Fruit fly (Drosophila melanogaster) whole organism: ENCODE results near the gene Ctr9.

Experiments
- CG8478 ChIP-seq: fragments of >200 bp; optimal IDR thresholded peaks from 2 replicates; lab custom pipeline; 2018; ENCODE audit warnings: inconsistent platforms
- Dll ChIP-seq: fragments of >200 bp; optimal IDR thresholded peaks from 2 replicates; lab custom pipeline; 2017
- EcR ChIP-seq, 2 experiments: fragments of >200 bp; optimal IDR thresholded peaks; 2 replicates each; lab custom pipeline; 2017; ENCODE audit warnings: missing biosample characterization in 2 of 2, missing genetic modification characterization in 2 of 2, missing genetic modification reagents in 2 of 2
- pan ChIP-seq: fragments of >200 bp; optimal IDR thresholded peaks from 2 replicates; lab custom pipeline; 2017
- psq ChIP-seq: fragments of >200 bp; optimal IDR thresholded peaks from 2 replicates; lab custom pipeline; 2017
- usp ChIP-seq: fragments of >200 bp; optimal IDR thresholded peaks from 2 replicates; lab custom pipeline; 2017; ENCODE audit warnings: missing biosample characterization, missing genetic modification characterization, mixed read lengths

DNA sequence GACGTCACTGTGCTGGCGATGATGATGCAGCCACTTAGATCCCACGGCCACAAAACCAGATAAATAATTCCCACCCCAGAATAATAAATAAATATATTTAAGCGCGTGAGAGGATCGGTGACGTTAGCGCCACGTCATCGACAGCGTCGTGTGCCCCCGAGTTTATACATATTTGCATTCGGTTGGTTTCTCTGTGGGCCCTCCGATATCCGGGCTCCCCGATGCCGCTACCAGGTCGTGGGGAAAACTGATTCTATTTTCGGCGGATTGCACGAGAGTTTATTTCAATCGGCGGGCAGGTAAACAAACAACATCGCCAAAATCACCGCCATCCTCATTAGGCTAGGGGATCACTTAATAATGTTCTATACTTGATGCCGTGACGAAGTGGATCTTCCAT lies 47.2 kb downstream of the Ctr9 start:
- TF ChIP-seq EcR (GFP tag; optimal IDR thresholded peaks at IDR 0.05; lab: Kevin White, UChicago) (no peak), usp (no peak), pan (no peak), Dll (no peak), CG8478 (lab: Kevin White, UChicago) (no peak), psq (no peak)
